Worm (Caenorhabditis elegans) whole organism, L1 larva: ENCODE data around the gene twnk-1.

Experiments
- C04F5.9 ChIP-seq: sonication (generic microtip); optimal IDR thresholded peaks from 2 replicates; lab custom pipeline; 2016; ENCODE audit warnings: missing genetic modification characterization, missing compliant biosample characterization
- C34B4.2 ChIP-seq: sonication (generic microtip); optimal IDR thresholded peaks from 2 replicates; lab custom pipeline; 2017; ENCODE audit warnings: mild to moderate bottlenecking, missing genetic modification characterization, missing compliant biosample characterization
- F16B12.6 ChIP-seq: fragments of 150-350 bp; optimal IDR thresholded peaks from 2 replicates; lab custom pipeline; 2014; ENCODE audit warnings: missing biosample characterization, missing genetic modification characterization
- Y116A8C.19 ChIP-seq: sonication (generic microtip); optimal IDR thresholded peaks from 2 replicates; lab custom pipeline; 2016; ENCODE audit warnings: missing compliant biosample characterization, missing genetic modification characterization, borderline replicate concordance
- aha-1 ChIP-seq: fragments of 150-350 bp; optimal IDR thresholded peaks from 2 replicates; lab custom pipeline; 2014; ENCODE audit warnings: missing biosample characterization, missing genetic modification characterization
- alr-1 ChIP-seq: fragments of 200-800 bp; sonication (Bioruptor generic); optimal IDR thresholded peaks from 2 replicates; lab custom pipeline; 2018; ENCODE audit warnings: borderline replicate concordance, mild to moderate bottlenecking, missing genetic modification characterization, missing compliant biosample characterization
- ama-1 ChIP-seq: fragments of 150-350 bp; optimal IDR thresholded peaks from 2 replicates; lab custom pipeline; 2014
- blmp-1 ChIP-seq: fragments of 150-350 bp; optimal IDR thresholded peaks from 2 replicates; lab custom pipeline; 2014; ENCODE audit warnings: missing biosample characterization, missing genetic modification characterization
- ceh-63 ChIP-seq: fragments of 200-800 bp; sonication (Bioruptor generic); optimal IDR thresholded peaks from 2 replicates; lab custom pipeline; 2018; ENCODE audit warnings: mild to moderate bottlenecking, missing genetic modification characterization, missing compliant biosample characterization
- ceh-8 ChIP-seq: fragments of 200-800 bp; sonication (Bioruptor generic); optimal IDR thresholded peaks from 2 replicates; lab custom pipeline; 2018; ENCODE audit warnings: mild to moderate bottlenecking, missing genetic modification characterization, moderate library complexity, missing compliant biosample characterization
- ceh-88 ChIP-seq: fragments of 200-800 bp; sonication (Bioruptor generic); IDR thresholded peaks from 2 replicates; pipeline ENCODE4 v1.3.6; 2022; ENCODE audit warnings: missing genetic modification characterization, missing compliant biosample characterization
- ceh-90 ChIP-seq: sonication (generic microtip); optimal IDR thresholded peaks from 2 replicates; lab custom pipeline; 2016; ENCODE audit warnings: missing genetic modification characterization, missing compliant biosample characterization
- dpl-1 ChIP-seq, 3 experiments: fragments of 150-350 bp in 2 of 3; sonication (generic microtip) in 1 of 3; optimal IDR thresholded peaks; 2 replicates each; lab custom pipeline; 2014 to 2017; ENCODE audit warnings: missing biosample characterization in 3 of 3, missing genetic modification characterization in 3 of 3, missing genetic modification reagents in 3 of 3
- dsc-1 ChIP-seq: sonication (generic microtip); optimal IDR thresholded peaks from 2 replicates; lab custom pipeline; 2016; ENCODE audit warnings: mild to moderate bottlenecking, missing genetic modification characterization, missing compliant biosample characterization
- efl-3 ChIP-seq: fragments of 200-800 bp; sonication (Bioruptor generic); optimal IDR thresholded peaks from 2 replicates; lab custom pipeline; 2018; ENCODE audit warnings: mild to moderate bottlenecking, missing genetic modification characterization, missing compliant biosample characterization
- egl-13 ChIP-seq: sonication (generic microtip); optimal IDR thresholded peaks from 2 replicates; lab custom pipeline; 2016; ENCODE audit warnings: missing genotype, missing genetic modification reagents, missing genetic modification characterization, missing compliant biosample characterization
- egl-27 ChIP-seq, 2 experiments: fragments of 150-350 bp in 1 of 2; sonication (generic microtip); optimal IDR thresholded peaks; 3 replicates each; lab custom pipeline; 2017 to 2018; ENCODE audit warnings: missing biosample characterization in 2 of 2, missing genetic modification characterization in 2 of 2, missing genetic modification reagents in 2 of 2
- elt-2 ChIP-seq: sonication (generic microtip); optimal IDR thresholded peaks from 2 replicates; lab custom pipeline; 2016; ENCODE audit warnings: missing genetic modification characterization, mild to moderate bottlenecking, inconsistent platforms, missing compliant biosample characterization, missing genetic modification reagents
- ets-5 ChIP-seq: fragments of 200-800 bp; sonication (Bioruptor generic); IDR thresholded peaks from 2 replicates; pipeline ENCODE4 v1.3.6; 2022; ENCODE audit warnings: missing genetic modification characterization, missing compliant biosample characterization
- fkh-10 ChIP-seq: sonication (generic microtip); optimal IDR thresholded peaks from 2 replicates; lab custom pipeline; 2017; ENCODE audit warnings: missing biosample characterization, missing genetic modification reagents, missing genetic modification characterization
- irx-1 ChIP-seq: sonication (generic microtip); optimal IDR thresholded peaks from 2 replicates; lab custom pipeline; 2016; ENCODE audit warnings: missing genetic modification characterization, missing compliant biosample characterization
- isw-1 ChIP-seq: fragments of 200-800 bp; sonication (Bioruptor generic); IDR thresholded peaks from 2 replicates; pipeline ENCODE4 v1.3.6; 2022; ENCODE audit warnings: missing genetic modification characterization, missing compliant biosample characterization
- lin-13 ChIP-seq: fragments of 150-350 bp; optimal IDR thresholded peaks from 2 replicates; lab custom pipeline; 2014; ENCODE audit warnings: missing biosample characterization, missing genetic modification reagents, missing genetic modification characterization
- lin-14 ChIP-seq: fragments of 200-800 bp; sonication (Bioruptor generic); optimal IDR thresholded peaks from 2 replicates; lab custom pipeline; 2018; ENCODE audit warnings: mild to moderate bottlenecking, missing genetic modification characterization, moderate library complexity, missing compliant biosample characterization
- lir-3 ChIP-seq: sonication (generic microtip); optimal IDR thresholded peaks from 2 replicates; lab custom pipeline; 2016; ENCODE audit warnings: mild to moderate bottlenecking, missing genetic modification characterization, moderate library complexity, missing compliant biosample characterization; ENCODE audit not compliant: poor library complexity
- lsy-2 ChIP-seq, 2 experiments: fragments of 150-350 bp; optimal IDR thresholded peaks; 2 replicates each; lab custom pipeline; 2014; ENCODE audit warnings: missing biosample characterization in 2 of 2, missing genetic modification characterization in 2 of 2
- mab-9 ChIP-seq: fragments of 200-800 bp; sonication (Bioruptor generic); IDR thresholded peaks from 2 replicates; pipeline ENCODE4 v1.3.6; 2022; ENCODE audit warnings: missing genetic modification reagents, missing genetic modification characterization, missing compliant biosample characterization
- mdl-1 ChIP-seq, 2 experiments: fragments of 150-350 bp; optimal IDR thresholded peaks; 2 replicates each; lab custom pipeline; 2014 to 2017; ENCODE audit warnings: missing biosample characterization in 2 of 2, missing genetic modification characterization in 2 of 2, inconsistent platforms in 1 of 2
- mep-1 ChIP-seq: fragments of 150-350 bp; optimal IDR thresholded peaks from 2 replicates; lab custom pipeline; 2014; ENCODE audit warnings: missing biosample characterization, missing genetic modification characterization
- nhr-11 ChIP-seq: fragments of 150-350 bp; optimal IDR thresholded peaks from 2 replicates; lab custom pipeline; 2014; ENCODE audit warnings: missing biosample characterization, missing genetic modification characterization
- nhr-12 ChIP-seq: sonication (generic microtip); optimal IDR thresholded peaks from 2 replicates; lab custom pipeline; 2017; ENCODE audit warnings: missing biosample characterization, missing genetic modification characterization
- nhr-19 ChIP-seq: fragments of 200-800 bp; sonication (Bioruptor generic); conservative IDR thresholded peaks from 2 replicates; pipeline ENCODE4 v1.3.6; 2022; ENCODE audit warnings: missing genetic modification characterization, missing compliant biosample characterization
- nhr-20 ChIP-seq: sonication (generic microtip); optimal IDR thresholded peaks from 2 replicates; lab custom pipeline; 2016; ENCODE audit warnings: mild to moderate bottlenecking, missing genetic modification characterization, missing compliant biosample characterization
- nhr-237 ChIP-seq: fragments of 150-350 bp; optimal IDR thresholded peaks from 2 replicates; lab custom pipeline; 2014; ENCODE audit warnings: missing biosample characterization, missing genetic modification characterization
- nhr-47 ChIP-seq: sonication (generic microtip); optimal IDR thresholded peaks from 2 replicates; lab custom pipeline; 2016; ENCODE audit warnings: mild to moderate bottlenecking, missing genetic modification characterization, moderate library complexity, missing compliant biosample characterization
- nhr-71 ChIP-seq: sonication (generic microtip); optimal IDR thresholded peaks from 2 replicates; lab custom pipeline; 2016; ENCODE audit warnings: mild to moderate bottlenecking, missing genetic modification characterization, moderate library complexity, missing compliant biosample characterization
- nhr-90 ChIP-seq: sonication (generic microtip); optimal IDR thresholded peaks from 2 replicates; lab custom pipeline; 2016; ENCODE audit warnings: mild to moderate bottlenecking, missing genetic modification characterization, missing compliant biosample characterization; ENCODE audit not compliant: poor library complexity
- pag-3 ChIP-seq: sonication (generic microtip); optimal IDR thresholded peaks from 2 replicates; lab custom pipeline; 2017; ENCODE audit warnings: missing genetic modification characterization, mild to moderate bottlenecking, missing compliant biosample characterization, antibody characterized with exemption, borderline replicate concordance; ENCODE audit not compliant: insufficient read depth
- pqm-1 ChIP-seq: sonication (generic microtip); optimal IDR thresholded peaks from 3 replicates; lab custom pipeline; 2017; ENCODE audit warnings: missing biosample characterization, missing genetic modification characterization
- rnt-1 ChIP-seq: sonication (generic microtip); optimal IDR thresholded peaks from 2 replicates; lab custom pipeline; 2016; ENCODE audit warnings: mild to moderate bottlenecking, missing genetic modification characterization, moderate library complexity, missing compliant biosample characterization
- skn-1 ChIP-seq: fragments of 150-350 bp; optimal IDR thresholded peaks from 2 replicates; lab custom pipeline; 2014; ENCODE audit warnings: missing biosample characterization, missing genetic modification characterization
- snu-23 ChIP-seq: sonication (generic microtip); optimal IDR thresholded peaks from 2 replicates; lab custom pipeline; 2016; ENCODE audit warnings: missing genetic modification characterization, missing compliant biosample characterization
- sox-4 ChIP-seq: sonication (generic microtip); optimal IDR thresholded peaks from 2 replicates; lab custom pipeline; 2016; ENCODE audit warnings: missing genetic modification characterization, missing compliant biosample characterization
- sptf-1 ChIP-seq: fragments of 150-350 bp; optimal IDR thresholded peaks from 2 replicates; lab custom pipeline; 2014; ENCODE audit warnings: missing biosample characterization, missing genetic modification characterization
- sup-37 ChIP-seq: fragments of 200-800 bp; sonication (Bioruptor generic); optimal IDR thresholded peaks from 2 replicates; lab custom pipeline; 2018; ENCODE audit warnings: mild to moderate bottlenecking, missing genetic modification characterization, missing compliant biosample characterization
- swsn-7 ChIP-seq: sonication (generic microtip); optimal IDR thresholded peaks from 2 replicates; lab custom pipeline; 2016; ENCODE audit warnings: missing genetic modification characterization, missing compliant biosample characterization
- tbx-2 ChIP-seq: sonication (generic microtip); optimal IDR thresholded peaks from 2 replicates; lab custom pipeline; 2016; ENCODE audit warnings: missing genetic modification characterization, missing compliant biosample characterization
- tlp-1 ChIP-seq: fragments of 150-350 bp; optimal IDR thresholded peaks from 2 replicates; lab custom pipeline; 2014; ENCODE audit warnings: missing biosample characterization, missing genetic modification characterization
- unc-30 ChIP-seq: sonication (generic microtip); optimal IDR thresholded peaks from 2 replicates; lab custom pipeline; 2017; ENCODE audit warnings: missing biosample characterization, missing genetic modification characterization
- unc-98 ChIP-seq: fragments of 200-800 bp; sonication (Bioruptor generic); IDR thresholded peaks from 2 replicates; pipeline ENCODE4 v1.3.6; 2022; ENCODE audit warnings: missing genetic modification characterization, missing compliant biosample characterization
- xbp-1 ChIP-seq: sonication (generic microtip); optimal IDR thresholded peaks from 2 replicates; lab custom pipeline; 2016; ENCODE audit warnings: missing genetic modification characterization, missing compliant biosample characterization
- zag-1 ChIP-seq: fragments of 150-350 bp; optimal IDR thresholded peaks from 2 replicates; lab custom pipeline; 2014; ENCODE audit warnings: missing biosample characterization, missing genetic modification characterization
- ztf-11 ChIP-seq, 2 experiments: sonication (generic microtip); optimal IDR thresholded peaks; 2 replicates each; lab custom pipeline; 2016 to 2017; ENCODE audit warnings: missing genetic modification characterization in 2 of 2, missing biosample characterization in 1 of 2, missing compliant biosample characterization in 1 of 2

Gene twnk-1

ce11 chrX:5782153-5782552 is 8.9 kb upstream of the twnk-1 start, which contains the start of gene gakh-1 (continued):
- TF ChIP-seq tlp-1 (tag; lab: Kevin White, UChicago) (no peak), mdl-1 (tag; optimal IDR thresholded peaks at IDR 0.05; lab: Kevin White, UChicago) (peak in 1 of 2 experiments; percentile 81), alr-1 (no peak), ama-1 (lab: Kevin White, UChicago) (no peak), sptf-1 (tag; lab: Kevin White, UChicago) (no peak), tbx-2 (tag; lab: Kevin White, UChicago) (peak; percentile 70), lsy-2 (tag; optimal IDR thresholded peaks at IDR 0.05; lab: Kevin White, UChicago) (peak; percentile 61 to 65), ceh-88 (GFP tag; lab: Robert Waterston, UW) (peak; percentile 46; the same call in 1 of the 2 replicates), dpl-1 (GFP tag; optimal IDR thresholded peaks at IDR 0.05; lab: Kevin White, UChicago) (peak; percentile 17 to 65 (median 56)), snu-23 (GFP tag; lab: Kevin White, UChicago) (peak; percentile 72), ets-5 (GFP tag; lab: Robert Waterston, UW) (no peak), unc-30 (no peak), egl-13 (tag; lab: Kevin White, UChicago) (peak; percentile 28), lin-14 (peak; percentile 86), lir-3 (tag; lab: Kevin White, UChicago) (no peak), Y116A8C.19 (no peak), rnt-1 (peak; percentile 70), nhr-19 (GFP tag; lab: Robert Waterston, UW) (peak; percentile 63), sox-4 (peak; percentile 20), skn-1 (tag; lab: Kevin White, UChicago) (peak; percentile 28), sup-37 (peak; percentile 29), C34B4.2 (no peak), F16B12.6 (peak; percentile 28), ztf-11 (tag; optimal IDR thresholded peaks at IDR 0.05; lab: Kevin White, UChicago) (no peak), nhr-71 (tag; lab: Kevin White, UChicago) (peak; percentile 85), dsc-1 (peak; percentile 74), elt-2 (peak; percentile 42), nhr-11 (tag; lab: Kevin White, UChicago) (no peak), aha-1 (tag; lab: Kevin White, UChicago) (no peak), nhr-20 (tag; lab: Kevin White, UChicago) (peak; percentile 79), nhr-237 (tag; lab: Kevin White, UChicago) (no peak), nhr-47 (tag; lab: Kevin White, UChicago) (peak; percentile 83), pag-3 (tag; lab: Kevin White, UChicago) (no peak), ceh-90 (tag; lab: Kevin White, UChicago) (no peak), C04F5.9 (tag; lab: Kevin White, UChicago) (no peak), xbp-1 (peak; percentile 80), nhr-90 (tag; lab: Kevin White, UChicago) (peak; percentile 62), blmp-1 (tag; lab: Kevin White, UChicago) (no peak), ceh-8 (GFP tag; lab: Kevin White, UChicago) (peak; percentile 51), lin-13 (GFP tag; lab: Kevin White, UChicago) (peak; percentile 47), ceh-63 (no peak), fkh-10 (GFP tag; lab: Kevin White, UChicago) (peak; percentile 25), nhr-12 (no peak), swsn-7 (peak; percentile 75), mab-9 (GFP tag; lab: Robert Waterston, UW) (0 out of 2 replicates have a peak, but pooled peaks have one; percentile 10), mep-1 (peak; percentile 60), pqm-1 (no peak), isw-1 (GFP tag; lab: Robert Waterston, UW) (peak; percentile 34), zag-1 (tag; lab: Kevin White, UChicago) (peak; percentile 23), egl-27 (tag; optimal IDR thresholded peaks at IDR 0.05; lab: Kevin White, UChicago) (no peak), irx-1 (tag; lab: Kevin White, UChicago) (peak; percentile 80), efl-3 (GFP tag; lab: Kevin White, UChicago) (no peak), unc-98 (GFP tag; lab: Robert Waterston, UW) (no peak)
